Worm (Caenorhabditis elegans) whole organism, L4 larva: ENCODE data around the gene C08E8.6.

Source experiments
- R02D3.7 ChIP-seq: fragments of 150-350 bp; sonication (generic microtip); optimal IDR thresholded peaks from 3 replicates; lab custom pipeline; 2014; ENCODE audit warnings: missing biosample characterization, missing genetic modification characterization
- T20F7.1 ChIP-seq: fragments of 200-800 bp; sonication (Bioruptor generic); optimal IDR thresholded peaks from 2 replicates; lab custom pipeline; 2018; ENCODE audit warnings: mild to moderate bottlenecking, missing genetic modification characterization, missing compliant biosample characterization
- Y105C5A.15 ChIP-seq: fragments of 200-800 bp; sonication (Bioruptor generic); IDR thresholded peaks from 2 replicates; pipeline ENCODE4 v1.3.6; 2022; ENCODE audit warnings: missing genetic modification characterization, missing compliant biosample characterization
- Y48G9A.11 ChIP-seq: fragments of 200-800 bp; sonication (Bioruptor generic); IDR thresholded peaks from 2 replicates; pipeline ENCODE4 v1.3.6; 2022; ENCODE audit warnings: missing genetic modification reagents, missing genetic modification characterization, missing compliant biosample characterization
- Y5F2A.4 ChIP-seq: fragments of 200-800 bp; sonication (Bioruptor generic); optimal IDR thresholded peaks from 2 replicates; lab custom pipeline; 2018; ENCODE audit warnings: mild to moderate bottlenecking, missing genetic modification characterization, missing compliant biosample characterization
- aha-1 ChIP-seq: fragments of 150-350 bp; peaks from one replicate; lab custom pipeline; 2014; ENCODE audit warnings: missing biosample characterization, missing genetic modification characterization
- attf-4 ChIP-seq: sonication (generic microtip); optimal IDR thresholded peaks from 3 replicates; lab custom pipeline; 2017; ENCODE audit warnings: missing biosample characterization, missing genetic modification characterization
- ceh-62 ChIP-seq: sonication (generic microtip); optimal IDR thresholded peaks from 2 replicates; lab custom pipeline; 2017; ENCODE audit warnings: missing biosample characterization, missing genetic modification characterization
- ceh-82 ChIP-seq: sonication (generic microtip); optimal IDR thresholded peaks from 2 replicates; lab custom pipeline; 2017; ENCODE audit warnings: missing biosample characterization, missing genetic modification characterization
- ces-1 ChIP-seq: fragments of 150-350 bp; sonication (generic microtip); optimal IDR thresholded peaks from 4 replicates; lab custom pipeline; 2014; ENCODE audit warnings: missing biosample characterization, missing genetic modification reagents, missing genetic modification characterization
- cey-2 ChIP-seq: sonication (generic microtip); optimal IDR thresholded peaks from 3 replicates; lab custom pipeline; 2017; ENCODE audit warnings: missing genetic modification characterization, mild to moderate bottlenecking, missing compliant biosample characterization, antibody characterized with exemption, borderline replicate concordance; ENCODE audit not compliant: insufficient read depth
- ctbp-1 ChIP-seq: fragments of 200-800 bp; sonication (Bioruptor generic); IDR thresholded peaks from 2 replicates; pipeline ENCODE4 v1.3.6; 2022; ENCODE audit warnings: missing genetic modification reagents, missing genetic modification characterization, missing compliant biosample characterization
- daf-8 ChIP-seq: fragments of 200-800 bp; sonication (Bioruptor generic); IDR thresholded peaks from 2 replicates; pipeline ENCODE4 v1.3.6; 2022; ENCODE audit warnings: missing genetic modification characterization, missing compliant biosample characterization
- dmd-6 ChIP-seq: fragments of 200-800 bp; sonication (Bioruptor generic); IDR thresholded peaks from 2 replicates; pipeline ENCODE4 v1.3.6; 2022; ENCODE audit warnings: missing genetic modification reagents, missing genetic modification characterization, missing compliant biosample characterization
- dmd-8 ChIP-seq: fragments of 200-800 bp; sonication (Bioruptor generic); IDR thresholded peaks from 2 replicates; pipeline ENCODE4 v1.3.6; 2022; ENCODE audit warnings: missing genetic modification characterization, missing compliant biosample characterization
- dmd-9 ChIP-seq: fragments of 200-800 bp; sonication (Bioruptor generic); IDR thresholded peaks from 2 replicates; pipeline ENCODE4 v1.3.6; 2022; ENCODE audit warnings: missing genetic modification reagents, missing genetic modification characterization, missing compliant biosample characterization
- dpl-1 ChIP-seq: fragments of 150-350 bp; optimal IDR thresholded peaks from 2 replicates; lab custom pipeline; 2014; ENCODE audit warnings: missing biosample characterization, missing genetic modification reagents, missing genetic modification characterization
- duxl-1 ChIP-seq: sonication (generic microtip); optimal IDR thresholded peaks from 2 replicates; lab custom pipeline; 2016; ENCODE audit warnings: mild to moderate bottlenecking, missing genetic modification characterization, moderate library complexity, missing compliant biosample characterization; ENCODE audit not compliant: poor library complexity
- fkh-10 ChIP-seq: fragments of 150-350 bp; optimal IDR thresholded peaks from 2 replicates; lab custom pipeline; 2014; ENCODE audit warnings: missing biosample characterization, missing genetic modification reagents, missing genetic modification characterization
- fos-1 ChIP-seq: fragments of 150-350 bp; optimal IDR thresholded peaks from 2 replicates; lab custom pipeline; 2014; ENCODE audit warnings: missing biosample characterization, missing genetic modification characterization
- gei-8 ChIP-seq: fragments of 200-800 bp; sonication (Bioruptor generic); optimal IDR thresholded peaks from 2 replicates; lab custom pipeline; 2018; ENCODE audit warnings: mild to moderate bottlenecking, missing genetic modification characterization, missing compliant biosample characterization
- hlh-11 ChIP-seq: fragments of 200-800 bp; sonication (Bioruptor generic); optimal IDR thresholded peaks from 2 replicates; lab custom pipeline; 2018; ENCODE audit warnings: mild to moderate bottlenecking, missing genetic modification characterization, missing compliant biosample characterization
- hmg-1.1 ChIP-seq: fragments of 200-800 bp; sonication (Bioruptor generic); IDR thresholded peaks from 2 replicates; pipeline ENCODE4 v1.3.6; 2022; ENCODE audit warnings: missing genetic modification reagents, missing genetic modification characterization, missing compliant biosample characterization
- lin-1 ChIP-seq: fragments of 200-800 bp; sonication (Bioruptor generic); IDR thresholded peaks from 2 replicates; pipeline ENCODE4 v1.3.6; 2022; ENCODE audit warnings: missing genetic modification reagents, missing genetic modification characterization, missing compliant biosample characterization
- lin-13 ChIP-seq: fragments of 150-350 bp; optimal IDR thresholded peaks from 2 replicates; lab custom pipeline; 2014; ENCODE audit warnings: missing biosample characterization, missing genetic modification reagents, missing genetic modification characterization
- lin-39 ChIP-seq: fragments of 150-350 bp; optimal IDR thresholded peaks from 2 replicates; lab custom pipeline; 2014; ENCODE audit warnings: missing biosample characterization, missing genetic modification reagents, missing genetic modification characterization
- madf-5 ChIP-seq, 2 experiments: fragments of 200-800 bp; sonication (Bioruptor generic); IDR thresholded peaks; 2 replicates each; pipeline ENCODE4 v1.3.6; 2022; ENCODE audit warnings: missing compliant biosample characterization in 2 of 2, missing genetic modification characterization in 2 of 2
- mdt-29 ChIP-seq: fragments of 200-800 bp; sonication (Bioruptor generic); IDR thresholded peaks from 2 replicates; pipeline ENCODE4 v1.3.6; 2022; ENCODE audit warnings: missing genetic modification reagents, missing genetic modification characterization, missing compliant biosample characterization
- mes-2 ChIP-seq: sonication (generic microtip); optimal IDR thresholded peaks from 2 replicates; lab custom pipeline; 2016; ENCODE audit warnings: missing genotype, mild to moderate bottlenecking, missing genetic modification characterization, missing compliant biosample characterization; ENCODE audit not compliant: poor library complexity, severe bottlenecking
- nhr-28 ChIP-seq: fragments of 150-350 bp; optimal IDR thresholded peaks from 2 replicates; lab custom pipeline; 2014; ENCODE audit warnings: missing biosample characterization, missing genetic modification characterization
- nhr-41 ChIP-seq: fragments of 200-800 bp; sonication (Bioruptor generic); IDR thresholded peaks from 2 replicates; pipeline ENCODE4 v1.3.6; 2022; ENCODE audit warnings: missing genetic modification reagents, missing genetic modification characterization, missing compliant biosample characterization
- nhr-76 ChIP-seq: fragments of 150-350 bp; optimal IDR thresholded peaks from 2 replicates; lab custom pipeline; 2014; ENCODE audit warnings: missing biosample characterization, missing genetic modification characterization
- nhr-77 ChIP-seq: fragments of 150-350 bp; optimal IDR thresholded peaks from 2 replicates; lab custom pipeline; 2014; ENCODE audit warnings: missing biosample characterization, missing genetic modification characterization
- pha-4 ChIP-seq, 2 experiments: fragments of 150-350 bp in 1 of 2; fragments of 200-800 bp in 1 of 2; sonication (Bioruptor generic) in 1 of 2; IDR thresholded peaks in 1 of 2; optimal IDR thresholded peaks in 1 of 2; 2 replicates each; pipeline versions ENCODE4 v1.3.6 to Lab custom; 2014 to 2022; ENCODE audit warnings: missing genetic modification characterization in 2 of 2, missing genetic modification reagents in 2 of 2, missing biosample characterization in 1 of 2, missing compliant biosample characterization in 1 of 2
- php-3 ChIP-seq: fragments of 200-800 bp; sonication (Bioruptor generic); IDR thresholded peaks from 2 replicates; pipeline ENCODE4 v1.3.6; 2022; ENCODE audit warnings: missing genetic modification reagents, missing genetic modification characterization, missing compliant biosample characterization
- skn-1 ChIP-seq: fragments of 150-350 bp; optimal IDR thresholded peaks from 2 replicates; lab custom pipeline; 2014; ENCODE audit warnings: missing biosample characterization, missing genetic modification characterization
- spr-1 ChIP-seq: sonication (generic microtip); optimal IDR thresholded peaks from 2 replicates; lab custom pipeline; 2016; ENCODE audit warnings: mild to moderate bottlenecking, missing genetic modification characterization, missing compliant biosample characterization
- spr-3 ChIP-seq: fragments of 200-800 bp; sonication (Bioruptor generic); optimal IDR thresholded peaks from 2 replicates; lab custom pipeline; 2018; ENCODE audit warnings: mild to moderate bottlenecking, missing genetic modification characterization, missing compliant biosample characterization
- unc-62 ChIP-seq, 3 experiments: fragments of 150-350 bp in 1 of 3; sonication (generic microtip); optimal IDR thresholded peaks in 2 of 3; peaks in 1 of 3; 1 replicate in 1 of 3; 2 replicates in 2 of 3; lab custom pipeline; 2014 to 2017; ENCODE audit warnings: missing biosample characterization in 3 of 3, missing genetic modification characterization in 3 of 3, missing genetic modification reagents in 3 of 3, missing genotype in 1 of 3
- ztf-11 ChIP-seq: fragments of 150-350 bp; optimal IDR thresholded peaks from 2 replicates; lab custom pipeline; 2014; ENCODE audit warnings: missing biosample characterization, missing genetic modification characterization
- ztf-7 ChIP-seq: fragments of 150-350 bp; optimal IDR thresholded peaks from 2 replicates; lab custom pipeline; 2014; ENCODE audit warnings: missing biosample characterization, missing genetic modification characterization

Gene C08E8.6

DNA sequence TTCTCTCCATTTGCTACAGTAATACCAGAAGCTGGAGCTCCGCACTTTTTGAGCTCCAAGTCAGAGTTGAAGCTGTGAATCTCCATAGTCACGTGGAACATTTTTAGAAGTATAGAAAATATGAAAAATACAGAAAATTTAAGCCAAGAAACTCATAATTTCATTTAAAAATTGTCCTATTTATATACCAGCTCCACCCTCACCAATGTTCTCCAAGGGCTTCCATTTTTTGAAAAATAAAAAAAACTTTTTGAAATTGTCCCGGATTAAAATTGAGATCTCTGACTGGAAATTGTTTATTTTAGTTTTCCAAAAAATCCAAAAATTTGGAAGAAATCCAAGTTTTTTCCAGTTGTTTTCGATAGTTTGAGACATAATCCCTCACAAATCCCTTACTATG is 8.3 kb downstream of the C08E8.6 start, which contains the start of gene C08E8.5:
TSS of gene C08E8.5 (minus strand) at position 101 of the 400 bp plus-strand sequence.
- TF ChIP-seq spr-1 (tag; lab: Kevin White, UChicago) (no peak), aha-1 (tag; lab: Kevin White, UChicago) (peak; percentile 68)

DNA sequence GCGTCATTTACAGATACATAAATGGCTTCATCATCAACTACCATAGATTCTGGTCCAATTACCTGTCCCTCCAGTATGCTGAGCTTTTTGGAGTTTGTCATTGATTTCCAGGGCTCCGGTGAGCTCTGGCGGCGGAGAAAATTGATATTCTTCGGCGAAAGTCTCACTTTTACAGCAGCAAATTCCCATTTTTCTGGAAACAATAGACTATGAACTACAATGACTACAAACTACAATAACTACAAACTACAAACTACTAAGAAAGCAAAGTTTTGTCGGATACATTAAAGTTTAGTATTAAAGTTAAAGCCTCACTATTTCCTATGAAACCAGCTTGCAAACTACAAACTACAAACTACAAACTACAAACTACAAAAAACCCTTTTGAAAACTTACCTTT is 12.5 kb downstream of the C08E8.6 start, which contains the start of gene C08E8.2:
TSS of gene C08E8.2 (minus strand) at position 101 of the 400 bp plus-strand sequence.
- TF ChIP-seq dmd-8 (GFP tag; lab: Robert Waterston, UW): no peak
- TF ChIP-seq attf-4 (tag; lab: Kevin White, UChicago): no peak
- no peak for TF ChIP-seq nhr-76 (tag; lab: Kevin White, UChicago)
- no peak for TF ChIP-seq dpl-1 (GFP tag; lab: Kevin White, UChicago)
- no peak for TF ChIP-seq hmg-1.1 (GFP tag; lab: Robert Waterston, UW)
- TF ChIP-seq gei-8 (GFP tag; lab: Kevin White, UChicago): no peak
- no peak for TF ChIP-seq Y5F2A.4 (GFP tag; lab: Kevin White, UChicago)
- TF ChIP-seq duxl-1: no peak
- TF ChIP-seq ceh-82 (tag; lab: Kevin White, UChicago): no peak
- no peak for TF ChIP-seq ceh-62 (tag; lab: Kevin White, UChicago)
- no peak for TF ChIP-seq pha-4 (GFP tag; IDR thresholded peaks at IDR 0.05; lab: Robert Waterston, UW)
- TF ChIP-seq pha-4 (tag; optimal IDR thresholded peaks at IDR 0.05; lab: Kevin White, UChicago): no peak
- no peak for TF ChIP-seq skn-1
- no peak for TF ChIP-seq spr-3
- TF ChIP-seq nhr-77 (tag; lab: Kevin White, UChicago): no peak
- TF ChIP-seq T20F7.1 (GFP tag; lab: Kevin White, UChicago): no peak
- no peak for TF ChIP-seq php-3 (GFP tag; lab: Robert Waterston, UW)
- TF ChIP-seq mdt-29 (GFP tag; lab: Robert Waterston, UW): no peak
- TF ChIP-seq dmd-6 (GFP tag; lab: Robert Waterston, UW): no peak
- TF ChIP-seq hlh-11 (tag; lab: Kevin White, UChicago): no peak
- TF ChIP-seq Y48G9A.11 (GFP tag; lab: Robert Waterston, UW): no peak

- peak; percentile 20 for TF ChIP-seq lin-13 (GFP tag; lab: Kevin White, UChicago)
- peak; percentile 96 for TF ChIP-seq nhr-28 (tag; lab: Kevin White, UChicago)
- no peak for TF ChIP-seq ztf-7 (tag; lab: Kevin White, UChicago)
- no peak for TF ChIP-seq Y105C5A.15
- TF ChIP-seq, all 104 proteins: peak for 2
These were observed 13.9 kb downstream of the C08E8.6 start for ce11 chrV:18354299-18354698.

DNA sequence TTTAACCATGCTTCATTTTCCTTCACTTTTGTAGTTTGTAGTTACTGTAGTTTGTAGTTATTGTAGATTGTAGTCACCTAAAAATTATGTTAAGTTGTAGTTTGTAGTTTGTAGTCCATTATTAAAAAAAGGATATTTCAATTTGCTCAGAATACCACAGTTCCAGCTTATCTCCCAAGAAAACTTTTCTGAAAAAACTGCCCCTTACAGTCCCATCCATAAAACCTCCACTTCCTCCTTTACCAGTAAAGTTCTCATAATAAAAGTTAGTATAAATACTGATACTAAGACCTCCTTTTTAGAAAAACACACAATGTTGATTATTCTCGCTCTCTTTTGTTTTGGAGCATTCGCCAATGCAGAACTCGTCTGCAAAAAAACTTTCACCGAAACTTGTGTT is 17.5 kb downstream of the C08E8.6 start, which contains the start of gene C08E8.11:
TSS of gene C08E8.11 (plus strand) at position 301 of the 400 bp plus-strand sequence.
- TF ChIP-seq ztf-11 (tag; lab: Kevin White, UChicago): no peak
- TF ChIP-seq Y48G9A.11 (GFP tag; lab: Robert Waterston, UW): no peak

ce11 chrV:18350046-18350445 is 18.2 kb downstream of the C08E8.6 start, which contains the start of gene C08E8.3:
Gene C08E8.3 (plus strand): TSS chrV:18350129.
- no peak for TF ChIP-seq lin-1 (GFP tag; lab: Robert Waterston, UW)
- peak in 1 of 2 experiments; percentile 81 for TF ChIP-seq unc-62 (GFP tag; optimal IDR thresholded peaks at IDR 0.05 in 1 of 2; lab: Kevin White, UChicago)
- no peak for TF ChIP-seq unc-62 (tag; optimal IDR thresholded peaks at IDR 0.05; lab: Kevin White, UChicago)

ce11 chrV:18346080-18346479 is 22.1 kb downstream of the C08E8.6 start:
- TF ChIP-seq ces-1: no peak
- peak; percentile 80 for TF ChIP-seq fos-1
- no peak for TF ChIP-seq ctbp-1
- no peak for TF ChIP-seq daf-8 (GFP tag; lab: Robert Waterston, UW)
- no peak for TF ChIP-seq attf-4 (tag; lab: Kevin White, UChicago)
- TF ChIP-seq fkh-10 (GFP tag; lab: Kevin White, UChicago): no peak
- TF ChIP-seq skn-1: no peak
- TF ChIP-seq R02D3.7 (tag; lab: Kevin White, UChicago): no peak
- no peak for TF ChIP-seq lin-39
- TF ChIP-seq madf-5 (GFP tag; IDR thresholded peaks at IDR 0.05; lab: Robert Waterston, UW): no peak
- peak; percentile 96 for TF ChIP-seq lin-1 (GFP tag; lab: Robert Waterston, UW)
- TF ChIP-seq cey-2: peak; percentile 95
- peak; percentile 77 for TF ChIP-seq lin-13 (GFP tag; lab: Kevin White, UChicago)
- no peak for TF ChIP-seq mes-2 (tag; lab: Kevin White, UChicago)
- peak; percentile 36; the same call in 1 of the 2 replicates for TF ChIP-seq nhr-41 (GFP tag; lab: Robert Waterston, UW)
- no peak for TF ChIP-seq dmd-9 (GFP tag; lab: Robert Waterston, UW)
